Worm (Caenorhabditis elegans): ENCODE data around the gene ZK105.14.
"Not testable (repeated sequence)": the region's sequence is repeated elsewhere in the genome, so short reads cannot be mapped to it uniquely, and the experiment has no call there.

The ZK105.14 gene

ce11 chrV:7713072-7713471, 8.8 kb downstream of the ZK105.14 start, which contains the start of gene ZK105.13:
ZK105.13 (minus strand) TSS chrV:7713172.
- TF ChIP-seq flt-1 (GFP tag; IDR thresholded peaks at IDR 0.05) (no peak), ztf-29 (GFP tag; IDR thresholded peaks at IDR 0.05) (no peak), ztf-23 (GFP tag; IDR thresholded peaks at IDR 0.05) (no peak), med-1 (GFP tag; optimal IDR thresholded peaks at IDR 0.05; ENCODE audit: insufficient read depth) (no peak), klf-2 (GFP tag; conservative IDR thresholded peaks at IDR 0.05) (no peak), tab-1 (GFP tag; IDR thresholded peaks at IDR 0.05) (no peak), T22C8.4 (GFP tag; IDR thresholded peaks at IDR 0.05) (no peak), ref-1 (GFP tag; conservative IDR thresholded peaks at IDR 0.05) (no peak)

ce11 chrV:7708525-7708924, 13.3 kb downstream of the ZK105.14 start, which contains the start of gene ZK105.11:
ZK105.11 (minus strand) TSS chrV:7708625.
- TF ChIP-seq T22C8.4 (GFP tag; IDR thresholded peaks at IDR 0.05), result no peak
- TF ChIP-seq cog-1 (tag; optimal IDR thresholded peaks at IDR 0.05), result no peak
- no peak for TF ChIP-seq ztf-29 (GFP tag; IDR thresholded peaks at IDR 0.05)
- no peak for TF ChIP-seq tab-1 (GFP tag; IDR thresholded peaks at IDR 0.05)
- no peak for TF ChIP-seq flt-1 (GFP tag; IDR thresholded peaks at IDR 0.05)
- no peak for TF ChIP-seq klf-2 (GFP tag; conservative IDR thresholded peaks at IDR 0.05)
- TF ChIP-seq med-1 (GFP tag; optimal IDR thresholded peaks at IDR 0.05; ENCODE audit: insufficient read depth), result no peak
- no peak for TF ChIP-seq ztf-23 (GFP tag; IDR thresholded peaks at IDR 0.05)
- TF ChIP-seq ref-1 (GFP tag; conservative IDR thresholded peaks at IDR 0.05), result no peak

DNA sequence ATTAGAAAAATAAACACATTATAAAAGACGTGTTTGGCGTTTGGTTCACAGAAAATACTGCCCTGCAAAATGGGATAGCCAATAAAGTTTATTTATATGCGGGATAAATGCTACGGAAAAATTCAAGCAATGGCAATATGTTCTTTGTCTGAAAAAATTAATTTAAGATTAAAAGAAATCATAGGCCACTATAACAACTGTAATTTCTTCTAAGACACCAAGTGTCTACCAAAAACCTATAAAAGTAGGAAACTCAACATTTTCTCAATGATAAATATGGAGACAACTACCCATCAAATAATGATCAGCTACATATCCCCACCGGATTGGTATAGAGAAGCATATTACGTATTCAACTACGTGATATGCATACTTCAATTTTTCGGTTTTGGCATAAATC, 16.5 kb downstream of the ZK105.14 start, which contains the start of gene srw-3:
TSS of gene srw-3 (plus strand) at position 301 of the 400 bp plus-strand sequence.
- no peak for TF ChIP-seq ztf-23 (GFP tag; IDR thresholded peaks at IDR 0.05)
- no peak for TF ChIP-seq med-1 (GFP tag; optimal IDR thresholded peaks at IDR 0.05; ENCODE audit: insufficient read depth)
- no peak for TF ChIP-seq klf-2 (GFP tag; conservative IDR thresholded peaks at IDR 0.05)
- no peak for TF ChIP-seq tab-1 (GFP tag; IDR thresholded peaks at IDR 0.05)
- TF ChIP-seq flt-1 (GFP tag; IDR thresholded peaks at IDR 0.05), result no peak

DNA sequence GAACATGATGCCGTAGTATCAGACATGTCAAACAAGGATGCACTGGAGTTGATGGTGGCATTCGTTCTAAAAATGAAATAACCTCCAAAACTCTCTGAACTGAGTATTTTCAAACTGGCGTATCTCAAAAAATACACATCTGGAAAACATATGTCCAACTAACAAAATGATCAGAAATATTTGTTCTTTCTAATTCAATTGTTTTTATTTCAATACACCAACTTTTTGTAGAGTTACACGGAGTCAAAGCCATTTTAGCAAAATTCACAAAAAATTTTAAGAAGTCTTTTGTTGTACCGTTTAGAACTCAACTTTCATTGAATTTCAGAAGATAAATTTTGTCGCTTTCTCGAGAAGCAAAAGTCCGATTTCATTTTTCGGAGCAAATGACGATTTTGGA, 18.3 kb downstream of the ZK105.14 start, which contains the start of gene srsx-40:
TSS of gene srsx-40 (minus strand) at position 101 of the 400 bp plus-strand sequence.
- TF ChIP-seq ztf-23, ztf-29, tab-1 (GFP tag; IDR thresholded peaks at IDR 0.05): not testable (repeated sequence)

DNA sequence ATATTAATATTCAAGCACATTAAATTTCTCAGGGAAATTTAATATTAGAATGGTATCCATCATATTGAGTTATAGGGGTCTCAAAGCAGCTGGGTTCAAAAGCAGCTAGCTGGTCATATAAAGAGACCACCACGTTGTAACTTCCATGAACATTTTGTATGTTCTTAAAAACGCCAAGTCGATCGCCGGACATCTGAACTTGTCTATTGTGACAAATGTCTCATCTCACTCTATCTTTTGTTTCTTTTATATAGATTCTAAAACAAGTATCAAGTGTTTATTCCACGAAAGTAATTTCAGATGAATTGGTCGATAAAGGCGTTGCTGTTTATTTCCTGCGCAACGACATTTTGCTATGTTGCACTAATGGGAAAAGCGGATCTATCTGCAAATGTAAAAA, 25.0 kb downstream of the ZK105.14 start, which contains the start of gene ZK105.3:
TSS of gene ZK105.3 (plus strand) at position 301 of the 400 bp plus-strand sequence.
- TF ChIP-seq med-1 (GFP tag; optimal IDR thresholded peaks at IDR 0.05; ENCODE audit: insufficient read depth) (no peak), flt-1 (GFP tag; IDR thresholded peaks at IDR 0.05) (no peak), ref-1 (GFP tag; conservative IDR thresholded peaks at IDR 0.05) (no peak), klf-2 (GFP tag; conservative IDR thresholded peaks at IDR 0.05) (no peak)

DNA sequence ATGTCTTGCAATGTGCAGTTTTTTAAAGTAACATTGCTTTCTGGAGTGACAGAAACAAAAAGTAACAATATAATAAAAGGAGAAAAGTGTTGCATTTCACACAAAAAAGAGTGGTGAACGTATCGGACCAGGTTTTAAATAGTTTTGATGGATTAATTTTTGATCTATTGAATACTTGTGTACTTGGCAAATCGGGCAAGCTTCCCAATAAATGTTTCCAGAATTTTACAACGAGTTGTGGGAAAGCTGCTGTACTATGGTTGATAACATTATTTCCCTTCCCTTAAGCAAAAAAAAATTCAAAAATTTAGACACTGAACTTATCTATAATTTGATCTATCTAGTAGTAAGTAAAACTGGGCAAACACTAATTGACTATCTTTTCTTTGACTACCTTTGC, 28.5 kb downstream of the ZK105.14 start, which contains the start of gene C12D5.10:
TSS of gene C12D5.10 (minus strand) at position 101 of the 400 bp plus-strand sequence.
- TF ChIP-seq T22C8.4 (GFP tag; IDR thresholded peaks at IDR 0.05) (no peak), tab-1 (GFP tag; IDR thresholded peaks at IDR 0.05) (no peak), cog-1 (tag; optimal IDR thresholded peaks at IDR 0.05) (no peak), flt-1 (GFP tag; IDR thresholded peaks at IDR 0.05) (no peak), ref-1 (GFP tag; conservative IDR thresholded peaks at IDR 0.05) (no peak), klf-2 (GFP tag; conservative IDR thresholded peaks at IDR 0.05) (no peak), med-1 (GFP tag; optimal IDR thresholded peaks at IDR 0.05; ENCODE audit: insufficient read depth) (no peak)

DNA sequence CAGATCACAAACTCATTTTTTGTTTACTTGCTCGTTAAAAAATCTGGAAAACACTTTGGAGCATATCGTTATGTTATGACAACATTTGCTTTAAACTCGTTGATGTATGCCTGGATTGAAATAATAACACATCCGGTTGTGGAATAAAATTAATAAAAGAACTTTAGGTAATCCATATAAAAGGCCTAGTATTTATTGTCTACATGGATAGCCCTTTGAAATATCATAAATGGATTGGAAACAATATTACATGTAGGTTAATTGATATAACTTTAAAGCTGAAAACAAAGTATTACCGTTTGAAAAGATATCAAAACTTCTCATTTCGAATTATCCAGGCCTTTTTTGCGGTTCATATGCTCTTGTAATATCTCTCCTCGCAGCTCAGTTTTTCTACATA, 31.2 kb downstream of the ZK105.14 start:
- TF ChIP-seq tab-1 (GFP tag; IDR thresholded peaks at IDR 0.05), result no peak

DNA sequence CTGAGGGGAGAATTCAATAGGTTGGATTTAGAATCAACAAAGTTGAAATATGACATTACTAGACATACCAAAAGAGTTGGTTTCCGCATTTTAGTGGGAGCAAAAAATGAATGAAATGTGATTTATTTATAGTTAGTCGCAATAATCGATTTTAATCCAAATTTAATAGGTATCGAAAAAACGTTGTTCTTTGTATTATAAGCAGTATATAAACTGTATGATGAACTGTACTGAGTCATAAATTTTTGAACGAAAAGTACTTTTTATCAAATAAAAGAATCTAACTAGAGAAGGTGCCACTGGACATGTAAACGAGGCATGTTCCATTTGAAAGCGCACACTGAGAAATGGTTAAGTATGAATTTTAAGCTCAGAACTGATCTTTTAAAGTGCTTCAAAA, 32.0 kb downstream of the ZK105.14 start, which contains the start of gene C12D5.9:
TSS of gene C12D5.9 (minus strand) at position 101 of the 400 bp plus-strand sequence.
- TF ChIP-seq ztf-23 (GFP tag; IDR thresholded peaks at IDR 0.05), result no peak
- no peak for TF ChIP-seq flt-1 (GFP tag; IDR thresholded peaks at IDR 0.05)
- TF ChIP-seq cog-1 (tag; optimal IDR thresholded peaks at IDR 0.05), result no peak
- TF ChIP-seq klf-2 (GFP tag; conservative IDR thresholded peaks at IDR 0.05), result no peak
- TF ChIP-seq ztf-29 (GFP tag; IDR thresholded peaks at IDR 0.05), result no peak
- TF ChIP-seq tab-1 (GFP tag; IDR thresholded peaks at IDR 0.05), result no peak
- no peak for TF ChIP-seq T22C8.4 (GFP tag; IDR thresholded peaks at IDR 0.05)
- no peak for TF ChIP-seq ref-1 (GFP tag; conservative IDR thresholded peaks at IDR 0.05)
- TF ChIP-seq med-1 (GFP tag; optimal IDR thresholded peaks at IDR 0.05; ENCODE audit: insufficient read depth), result no peak

ce11 chrV:7686189-7686588, 35.7 kb downstream of the ZK105.14 start, which contains the start of the genes nhr-94 and nhr-152:
nhr-94 (minus strand) TSS chrV:7686335.
nhr-152 (plus strand) TSS chrV:7686350.
- TF ChIP-seq flt-1 (GFP tag; IDR thresholded peaks at IDR 0.05), result no peak
- TF ChIP-seq cog-1 (tag; optimal IDR thresholded peaks at IDR 0.05), result no peak
- TF ChIP-seq tab-1 (GFP tag; IDR thresholded peaks at IDR 0.05), result no peak
- no peak for TF ChIP-seq ref-1 (GFP tag; conservative IDR thresholded peaks at IDR 0.05)
- no peak for TF ChIP-seq klf-2 (GFP tag; conservative IDR thresholded peaks at IDR 0.05)
- no peak for TF ChIP-seq ztf-23 (GFP tag; IDR thresholded peaks at IDR 0.05)
- no peak for TF ChIP-seq med-1 (GFP tag; optimal IDR thresholded peaks at IDR 0.05; ENCODE audit: insufficient read depth)
- TF ChIP-seq ztf-29 (GFP tag; IDR thresholded peaks at IDR 0.05), result no peak
- no peak for TF ChIP-seq T22C8.4 (GFP tag; IDR thresholded peaks at IDR 0.05)

- no peak for TF ChIP-seq cog-1 (tag; optimal IDR thresholded peaks at IDR 0.05)
- no peak for TF ChIP-seq klf-2 (GFP tag; conservative IDR thresholded peaks at IDR 0.05)
- TF ChIP-seq T22C8.4 (GFP tag; IDR thresholded peaks at IDR 0.05), result no peak
- no peak for TF ChIP-seq ztf-29 (GFP tag; IDR thresholded peaks at IDR 0.05)
- no peak for TF ChIP-seq ref-1 (GFP tag; conservative IDR thresholded peaks at IDR 0.05)
- no peak for TF ChIP-seq tab-1 (GFP tag; IDR thresholded peaks at IDR 0.05)
- TF ChIP-seq flt-1 (GFP tag; IDR thresholded peaks at IDR 0.05), result no peak
- TF ChIP-seq med-1 (GFP tag; optimal IDR thresholded peaks at IDR 0.05; ENCODE audit: insufficient read depth), result no peak
- TF ChIP-seq ztf-23 (GFP tag; IDR thresholded peaks at IDR 0.05), result no peak
Measured at ce11 chrV:7683907-7684655, 37.8 kb downstream of the ZK105.14 start, which contains the start of gene sre-11. sre-11 (minus strand) TSS chrV:7683957.
